Fruit fly (Drosophila melanogaster): Measurements from ENCODE around the gene CG18675.

Gene CG18675

DNA sequence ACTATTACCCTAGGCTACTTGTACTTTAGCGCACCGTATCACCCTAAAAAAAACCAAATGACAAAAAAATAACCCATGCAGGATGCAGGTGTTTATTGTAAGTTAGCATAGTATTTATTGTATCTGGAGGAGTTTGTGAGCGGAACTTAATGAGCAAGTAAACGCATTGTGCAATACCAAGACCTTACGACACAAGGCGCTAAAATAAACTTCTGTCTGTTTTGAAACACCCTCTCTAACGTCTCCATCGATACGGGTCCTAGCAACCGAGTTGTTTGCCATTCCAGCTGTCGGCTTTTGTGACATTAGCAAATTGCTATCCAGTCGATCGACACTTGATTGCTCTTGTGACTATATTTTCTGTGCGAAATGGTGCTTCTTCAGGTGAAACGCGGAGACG, at the start of gene CG18675:
Gene CG18675, plus strand, starts transcription at position 301 of the 400 bp plus-strand sequence.
- TF ChIP-seq achi (GFP tag; optimal IDR thresholded peaks at IDR 0.05) (no peak), pdm3 (GFP tag; optimal IDR thresholded peaks at IDR 0.05) (no peak), CG6276 (GFP tag; optimal IDR thresholded peaks at IDR 0.05) (no peak), spab (GFP tag; optimal IDR thresholded peaks at IDR 0.05) (no peak), CG11294 (GFP tag; IDR thresholded peaks at IDR 0.05) (no peak)

DNA sequence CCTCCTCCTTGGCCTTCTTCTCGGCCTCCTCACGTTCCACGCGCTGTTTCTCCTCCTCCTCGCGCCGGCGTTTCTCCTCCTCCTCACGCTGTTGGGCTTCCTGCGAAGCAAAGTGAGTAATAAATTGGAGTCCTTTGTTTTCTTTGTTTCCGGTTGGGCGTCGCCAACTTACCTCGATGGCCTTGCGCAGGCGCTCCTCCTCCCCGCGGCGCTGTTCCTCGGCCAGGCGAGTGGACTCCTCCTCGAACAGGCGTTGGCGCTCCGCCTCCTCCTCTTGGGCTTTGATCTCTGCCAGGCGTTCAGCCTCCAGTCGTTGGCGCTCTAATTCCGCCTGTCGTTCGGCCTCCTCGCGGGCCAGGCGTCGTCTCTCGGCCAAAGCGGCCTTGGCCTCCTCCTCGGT, 48.0 kb upstream of the CG18675 start:
- TF ChIP-seq CG11762 (GFP tag; optimal IDR thresholded peaks at IDR 0.05; ENCODE audit: insufficient read depth) (no peak), CG7368 (GFP tag; optimal IDR thresholded peaks at IDR 0.05) (no peak), CG6276 (GFP tag; optimal IDR thresholded peaks at IDR 0.05) (no peak), Sox102F (GFP tag; optimal IDR thresholded peaks at IDR 0.05) (no peak), Sox14 (GFP tag; optimal IDR thresholded peaks at IDR 0.05) (no peak), Blimp-1 (GFP tag; optimal IDR thresholded peaks at IDR 0.05) (no peak), Eip75B (GFP tag; optimal IDR thresholded peaks at IDR 0.05) (no peak)

- TF ChIP-seq vri (GFP tag; optimal IDR thresholded peaks at IDR 0.05) (no peak), CG11902 (GFP tag; optimal IDR thresholded peaks at IDR 0.05) (no peak), CG1621 (tag; optimal IDR thresholded peaks at IDR 0.05) (no peak), Hr39 (GFP tag; optimal IDR thresholded peaks at IDR 0.05) (no peak), salr (GFP tag; optimal IDR thresholded peaks at IDR 0.05) (no peak), fkh (GFP tag; optimal IDR thresholded peaks at IDR 0.05) (no peak), Eip93F (GFP tag; optimal IDR thresholded peaks at IDR 0.05) (no peak), Eip75B (GFP tag; optimal IDR thresholded peaks at IDR 0.05) (no peak), CG34406 (GFP tag; optimal IDR thresholded peaks at IDR 0.05) (no peak)
These were observed 45.1 kb upstream of the CG18675 start for dm6 chr3L:4128579-4128978.

- TF ChIP-seq svp (GFP tag), result peak; percentile 58
- TF ChIP-seq fkh (GFP tag; optimal IDR thresholded peaks at IDR 0.05), result peak; percentile 61
- no peak for TF ChIP-seq ss (GFP tag; optimal IDR thresholded peaks at IDR 0.05)
These were observed 42.9 kb upstream of the CG18675 start for dm6 chr3L:4130743-4131142.

- TF ChIP-seq OdsH (GFP tag; optimal IDR thresholded peaks at IDR 0.05) (no peak), vri (GFP tag; optimal IDR thresholded peaks at IDR 0.05) (peak; percentile 94), svp (GFP tag) (peak; percentile 55)
These were observed 41.1 kb upstream of the CG18675 start for dm6 chr3L:4132585-4132984.

- TF ChIP-seq Sox15 (GFP tag; optimal IDR thresholded peaks at IDR 0.05), result no peak
- TF ChIP-seq CG6854 (GFP tag; optimal IDR thresholded peaks at IDR 0.05), result peak; percentile 60
- no peak for TF ChIP-seq CG31627 (GFP tag; optimal IDR thresholded peaks at IDR 0.05)
- TF ChIP-seq eg (GFP tag; IDR thresholded peaks at IDR 0.05), result no peak
- TF ChIP-seq CG6792 (GFP tag; optimal IDR thresholded peaks at IDR 0.05), result no peak
- TF ChIP-seq Met (GFP tag; optimal IDR thresholded peaks at IDR 0.05), result no peak
- no peak for TF ChIP-seq Ets21C (GFP tag; optimal IDR thresholded peaks at IDR 0.05)
- TF ChIP-seq spab (GFP tag; optimal IDR thresholded peaks at IDR 0.05), result no peak
- TF ChIP-seq CG6163 (GFP tag; IDR thresholded peaks at IDR 0.05), result no peak; the same call in 2 of the 3 replicates
- no peak for TF ChIP-seq fkh (GFP tag; optimal IDR thresholded peaks at IDR 0.05)
- TF ChIP-seq CG4318 (GFP tag; optimal IDR thresholded peaks at IDR 0.05), result no peak
- peak; percentile 9; the same call in 1 of the 2 replicates for TF ChIP-seq CG15336 (GFP tag; IDR thresholded peaks at IDR 0.05)
- peak; percentile 74 for TF ChIP-seq svp (GFP tag)
- TF ChIP-seq esn (GFP tag; optimal IDR thresholded peaks at IDR 0.05), result peak; percentile 23
- no peak for TF ChIP-seq CG8319 (GFP tag; optimal IDR thresholded peaks at IDR 0.05)
- TF ChIP-seq Eip78C (GFP tag), result no peak
- TF ChIP-seq Gug (GFP tag; IDR thresholded peaks at IDR 0.05), result no peak
- no peak for TF ChIP-seq Hr39 (GFP tag; optimal IDR thresholded peaks at IDR 0.05)
- TF ChIP-seq vri (GFP tag; optimal IDR thresholded peaks at IDR 0.05), result no peak
- peak; percentile 73 for TF ChIP-seq CG8119 (GFP tag; IDR thresholded peaks at IDR 0.05)
These were observed 39.7 kb upstream of the CG18675 start, which contains the start of gene ens for dm6 chr3L:4133724-4134678. Gene ens, minus strand, starts transcription at chr3L:4134550.
